Worm (Caenorhabditis elegans) whole organism, early embryonic: ENCODE results near the gene srh-133.
"Not testable (repeated sequence)": the region's sequence is repeated elsewhere in the genome, so short reads cannot be mapped to it uniquely, and the experiment has no call there.

ENCODE experiments used
- ama-1 ChIP-seq: fragments of 150-350 bp; optimal IDR thresholded peaks from 2 replicates; lab custom pipeline; 2014
- ceh-13 ChIP-seq: fragments of 200-800 bp; sonication (Bioruptor generic); optimal IDR thresholded peaks from 2 replicates; lab custom pipeline; 2018; ENCODE audit warnings: mild to moderate bottlenecking, missing genetic modification characterization, missing compliant biosample characterization

- not testable (repeated sequence) for TF ChIP-seq ama-1 (lab: Kevin White, UChicago); ceh-13
Observed at ce11 chrV:18055297-18056019, 41.4 kb upstream of the srh-133 start, which contains the start of the genes Y59A8B.25 and ebp-3.
